ENCODE assay signal across 1 fruit fly cellular context in genomic region chr2L:7436492-7437324, dm6.
TF ChIP-seq lines count a peak whose summit lies in the region.

No protein-coding gene starts in this region.

TF ChIP-seq in whole organism, embryonic, 481 proteins besides CTCF, POLR2A, EP300 and RAD21 (continued from another document):
- TF ChIP-seq CG16813 (GFP tag; IDR thresholded peaks at IDR 0.05; lab: Robert Waterston, UW; ENCODE audit: partially characterized antibody) (no peak), CG6683 (GFP tag; optimal IDR thresholded peaks at IDR 0.05; lab: Kevin White, UChicago) (peak; percentile 55), HLH54F (GFP tag; optimal IDR thresholded peaks at IDR 0.05; lab: Kevin White, UChicago) (peak; percentile 49), E2f1 (GFP tag; IDR thresholded peaks at IDR 0.05; lab: Robert Waterston, UW) (peak; percentile 53), row (GFP tag; IDR thresholded peaks at IDR 0.05; lab: Robert Waterston, UW) (no peak; the same call in 2 of the 3 replicates), CG34422 (GFP tag; IDR thresholded peaks at IDR 0.05; lab: Robert Waterston, UW) (peak; percentile 62; the same call in 1 of the 3 replicates), gsb (GFP tag; IDR thresholded peaks at IDR 0.05; lab: Robert Waterston, UW) (peak; percentile 76), CG1024 (GFP tag; IDR thresholded peaks at IDR 0.05; lab: Robert Waterston, UW) (peak; percentile 81), CG3838 (GFP tag; optimal IDR thresholded peaks at IDR 0.05; lab: Kevin White, UChicago) (peak; percentile 74), CG6689 (GFP tag; IDR thresholded peaks at IDR 0.05; lab: Robert Waterston, UW) (peak; percentile 42), CG11085 (GFP tag; IDR thresholded peaks at IDR 0.05; lab: Robert Waterston, UW) (peak; percentile 76), CG8478 (optimal IDR thresholded peaks at IDR 0.05; lab: Kevin White, UChicago) (no peak), CG8281 (tag; optimal IDR thresholded peaks at IDR 0.05; lab: Kevin White, UChicago) (peak; percentile 66), CG8765 (GFP tag; IDR thresholded peaks at IDR 0.05; lab: Robert Waterston, UW) (no peak), CG17829 (tag; optimal IDR thresholded peaks at IDR 0.05; lab: Kevin White, UChicago) (no peak), sob (GFP tag; IDR thresholded peaks at IDR 0.05; lab: Robert Waterston, UW) (peak; percentile 90), CG6854 (GFP tag; optimal IDR thresholded peaks at IDR 0.05; lab: Kevin White, UChicago) (peak; percentile 54), CG31224 (GFP tag; IDR thresholded peaks at IDR 0.05; lab: Robert Waterston, UW) (peak; percentile 48; the same call in 1 of the 2 replicates), CG3065 (GFP tag; optimal IDR thresholded peaks at IDR 0.05; lab: Kevin White, UChicago) (peak; percentile 33), Dref (GFP tag; IDR thresholded peaks at IDR 0.05; lab: Robert Waterston, UW) (no peak), Dip3 (GFP tag; optimal IDR thresholded peaks at IDR 0.05; lab: Kevin White, UChicago) (peak; percentile 39), tx (GFP tag; optimal IDR thresholded peaks at IDR 0.05; lab: Kevin White, UChicago) (peak; percentile 59), fd102C (GFP tag; optimal IDR thresholded peaks at IDR 0.05; lab: Kevin White, UChicago) (no peak), CG32532 (GFP tag; IDR thresholded peaks at IDR 0.05; lab: Robert Waterston, UW) (peak; percentile 58; the same call in 1 of the 2 replicates), H15 (GFP tag; IDR thresholded peaks at IDR 0.05; lab: Robert Waterston, UW) (peak; percentile 46; the same call in 1 of the 3 replicates), en (GFP tag; optimal IDR thresholded peaks at IDR 0.05; lab: Kevin White, UChicago) (peak; percentile 11), Abd-B (GFP tag; optimal IDR thresholded peaks at IDR 0.05; lab: Kevin White, UChicago) (peak; percentile 5), CG10565 (GFP tag; optimal IDR thresholded peaks at IDR 0.05; lab: Kevin White, UChicago) (no peak), Asciz (GFP tag; optimal IDR thresholded peaks at IDR 0.05; lab: Kevin White, UChicago) (peak; percentile 79), Meics (GFP tag; optimal IDR thresholded peaks at IDR 0.05; lab: Kevin White, UChicago) (peak; percentile 77), gt (GFP tag; IDR thresholded peaks at IDR 0.05; lab: Robert Waterston, UW) (no peak), HLH4C (GFP tag; IDR thresholded peaks at IDR 0.05; lab: Robert Waterston, UW; ENCODE audit: partially characterized antibody) (no peak), kay (GFP tag; optimal IDR thresholded peaks at IDR 0.05; lab: Kevin White, UChicago) (peak; percentile 46), Hr51 (GFP tag; optimal IDR thresholded peaks at IDR 0.05; lab: Kevin White, UChicago) (peak; percentile 46 to 62), Nf-YC (tag; optimal IDR thresholded peaks at IDR 0.05; lab: Kevin White, UChicago) (peak; percentile 47), lola (GFP tag; optimal IDR thresholded peaks at IDR 0.05; lab: Kevin White, UChicago) (no peak), tap (tag; optimal IDR thresholded peaks at IDR 0.05; lab: Kevin White, UChicago) (peak; percentile 29), dmrt11E (tag; optimal IDR thresholded peaks at IDR 0.05; lab: Kevin White, UChicago) (no peak)
